Worm (Caenorhabditis elegans) whole organism, mixed stage, embryonic: ENCODE results near the gene T27E7.1.

ENCODE experiments used
- mab-5 ChIP-seq: fragments of 150-350 bp; optimal IDR thresholded peaks from 2 replicates; lab custom pipeline; 2014; ENCODE audit warnings: missing biosample characterization, missing genetic modification characterization
- nhr-237 ChIP-seq: fragments of 150-350 bp; optimal IDR thresholded peaks from 2 replicates; lab custom pipeline; 2014; ENCODE audit warnings: missing biosample characterization, missing genetic modification characterization

- TF ChIP-seq mab-5 (tag; lab: Kevin White, UChicago) (no peak), nhr-237 (no peak)
These were observed 36.1 kb upstream of the T27E7.1 start for ce11 chrIV:14483427-14483826.
